Worm (Caenorhabditis elegans) whole organism, late embryonic: Measurements from ENCODE around the gene fipr-15.

Experiments used
- K09A11.1 ChIP-seq: sonication (generic microtip); optimal IDR thresholded peaks from 2 replicates; lab custom pipeline; 2017; ENCODE audit warnings: antibody characterized with exemption, mild to moderate bottlenecking, missing genetic modification characterization, missing compliant biosample characterization; ENCODE audit not compliant: insufficient read depth
- ama-1 ChIP-seq: fragments of 150-350 bp; optimal IDR thresholded peaks from 2 replicates; lab custom pipeline; 2014
- ets-4 ChIP-seq: sonication (generic microtip); optimal IDR thresholded peaks from 2 replicates; lab custom pipeline; 2016; ENCODE audit warnings: missing genetic modification characterization, missing compliant biosample characterization
- pha-4 ChIP-seq: fragments of 150-350 bp; optimal IDR thresholded peaks from 2 replicates; lab custom pipeline; 2018; ENCODE audit warnings: missing biosample characterization, missing genetic modification reagents, missing genetic modification characterization

DNA sequence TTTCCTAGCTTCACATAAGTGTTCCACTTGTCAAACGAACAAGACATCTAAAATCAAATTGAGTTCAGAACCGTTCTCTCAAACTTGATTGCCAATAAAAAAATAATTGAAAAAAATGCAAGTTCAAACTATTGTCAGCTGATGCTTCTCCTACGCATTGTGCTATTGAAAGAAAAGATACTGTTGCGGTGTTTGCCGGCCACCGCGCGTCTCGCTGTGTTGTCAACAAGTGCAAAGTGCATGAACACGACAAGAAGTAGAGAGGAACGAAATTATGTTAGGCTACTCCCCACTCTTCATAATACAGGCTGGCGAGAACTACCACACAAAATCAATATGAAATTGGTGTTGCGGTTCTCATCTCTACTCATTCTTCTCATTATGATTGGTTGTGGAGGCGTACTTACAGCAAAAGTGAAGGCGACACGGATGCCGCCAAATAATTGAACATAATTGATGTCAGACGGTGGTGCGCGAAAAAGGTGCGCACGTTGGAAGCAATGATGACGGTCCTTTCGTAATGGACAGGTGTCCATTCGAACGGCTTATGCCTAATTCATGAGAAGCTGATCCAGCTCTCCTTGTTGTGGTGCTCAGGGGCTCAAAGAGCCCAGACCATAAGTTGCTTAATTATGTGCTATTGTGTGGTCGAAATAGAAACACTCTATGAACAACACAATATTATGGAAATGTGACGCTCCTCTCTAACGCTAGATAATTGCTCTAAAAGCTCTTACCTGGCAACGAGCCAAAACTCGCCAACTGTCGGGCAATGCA is 12.8 kb upstream of the fipr-15 start:
- TF ChIP-seq ets-4 (no peak), ama-1 (no peak), pha-4 (tag; lab: Kevin White, UChicago) (no peak), K09A11.1 (tag; lab: Kevin White, UChicago) (no peak)
